Worm (Caenorhabditis elegans): Measurements from ENCODE around the gene spe-39.
A peak's percentile ranks its signal among the peaks of the same experiment; 100 is the strongest.

The spe-39 gene

DNA sequence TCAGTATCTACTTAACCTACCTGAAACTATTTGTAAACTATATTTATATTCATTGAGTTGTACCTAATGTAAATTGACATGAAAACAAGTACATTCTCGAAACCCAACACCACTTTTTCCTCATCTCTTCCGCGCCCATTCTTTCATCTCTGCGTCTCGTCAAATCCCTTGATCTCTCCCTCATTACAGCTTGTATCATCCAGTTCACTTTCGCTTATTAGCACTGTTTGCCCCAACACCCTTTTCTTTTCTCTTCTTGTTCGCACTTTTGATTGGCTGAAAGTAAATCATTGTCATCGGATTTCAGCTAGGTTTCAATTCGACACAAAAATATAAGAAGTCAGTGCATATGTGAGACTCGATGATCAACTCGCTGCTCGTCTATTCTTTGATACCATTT, 40.5 kb upstream of the spe-39 start, which contains the start of gene T25F10.3:
T25F10.3 (plus strand) TSS at position 308 of the 400 bp plus-strand sequence.
- no peak for TF ChIP-seq eor-1 (tag; optimal IDR thresholded peaks at IDR 0.05)
- TF ChIP-seq nhr-25 (tag; optimal IDR thresholded peaks at IDR 0.05), result peak; percentile 41

DNA sequence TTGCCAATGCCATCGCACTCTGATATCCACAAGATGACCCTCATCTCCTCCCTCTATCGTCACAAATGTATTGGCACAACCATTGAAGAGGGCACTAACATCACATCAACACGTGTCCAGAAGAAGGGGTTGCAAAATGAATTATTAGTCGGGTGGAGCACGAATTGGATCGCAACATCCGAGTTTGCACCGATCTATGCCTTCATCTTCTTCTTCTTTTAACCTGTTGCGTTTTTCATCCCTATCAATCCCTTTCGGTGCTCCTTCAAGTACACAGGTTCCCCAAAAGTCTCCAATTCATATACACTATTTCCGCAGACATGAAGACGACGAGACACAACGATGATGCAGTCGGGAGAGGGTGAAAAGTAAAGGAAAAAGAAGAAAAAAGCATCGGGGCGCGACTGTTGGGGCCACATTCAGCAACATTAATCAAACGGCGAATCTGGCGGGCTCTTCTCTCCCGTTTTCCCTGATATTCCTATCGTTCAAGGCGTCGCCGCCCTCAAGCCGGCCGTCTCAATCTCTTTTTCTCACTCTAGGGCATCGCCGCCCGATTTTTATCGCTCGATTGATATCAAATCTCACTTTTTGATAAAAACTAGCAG, 33.7 kb upstream of the spe-39 start:
- TF ChIP-seq unc-62 (GFP tag; optimal IDR thresholded peaks at IDR 0.05), result no peak
- TF ChIP-seq elt-1 (tag; optimal IDR thresholded peaks at IDR 0.05), result no peak
- TF ChIP-seq tbx-2 (tag; optimal IDR thresholded peaks at IDR 0.05), result no peak
- TF ChIP-seq unc-39 (tag; optimal IDR thresholded peaks at IDR 0.05), result no peak

DNA sequence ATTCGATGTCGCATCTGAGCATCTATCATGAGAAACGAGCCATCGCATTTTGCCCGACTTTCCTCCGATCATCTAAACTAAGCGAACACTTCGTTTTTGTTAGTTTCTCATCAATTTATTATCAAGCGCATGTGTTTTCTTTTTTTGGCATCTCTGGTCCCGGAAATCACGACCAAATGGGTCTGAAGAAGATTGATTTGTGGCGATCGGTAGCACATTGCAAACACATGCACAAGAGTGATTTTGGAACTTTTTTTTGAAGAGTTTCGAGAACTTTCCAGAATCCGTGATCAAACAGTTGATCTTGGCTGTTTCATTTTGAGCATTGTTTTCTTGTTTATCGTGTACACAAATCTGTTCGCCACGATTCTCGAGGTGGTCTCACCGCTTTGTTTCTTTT, 32.0 kb upstream of the spe-39 start:
- no peak for TF ChIP-seq lin-39 (tag; optimal IDR thresholded peaks at IDR 0.05)
- no peak for TF ChIP-seq pqm-1 (tag; optimal IDR thresholded peaks at IDR 0.05)
- no peak for TF ChIP-seq daf-12 (tag; optimal IDR thresholded peaks at IDR 0.05)
- no peak for TF ChIP-seq fkh-10 (GFP tag; optimal IDR thresholded peaks at IDR 0.05)
- no peak for TF ChIP-seq mml-1 (tag; optimal IDR thresholded peaks at IDR 0.05)
- no peak for TF ChIP-seq ceh-82 (tag; optimal IDR thresholded peaks at IDR 0.05)
- TF ChIP-seq nhr-12 (tag; optimal IDR thresholded peaks at IDR 0.05), result no peak
- TF ChIP-seq unc-62 (GFP tag; optimal IDR thresholded peaks at IDR 0.05), result no peak
- no peak for TF ChIP-seq ceh-28 (tag; optimal IDR thresholded peaks at IDR 0.05)
- no peak for TF ChIP-seq hmg-11 (tag; optimal IDR thresholded peaks at IDR 0.05)
- no peak for TF ChIP-seq zag-1 (tag; optimal IDR thresholded peaks at IDR 0.05)
- TF ChIP-seq fkh-2 (tag; optimal IDR thresholded peaks at IDR 0.05), result no peak

DNA sequence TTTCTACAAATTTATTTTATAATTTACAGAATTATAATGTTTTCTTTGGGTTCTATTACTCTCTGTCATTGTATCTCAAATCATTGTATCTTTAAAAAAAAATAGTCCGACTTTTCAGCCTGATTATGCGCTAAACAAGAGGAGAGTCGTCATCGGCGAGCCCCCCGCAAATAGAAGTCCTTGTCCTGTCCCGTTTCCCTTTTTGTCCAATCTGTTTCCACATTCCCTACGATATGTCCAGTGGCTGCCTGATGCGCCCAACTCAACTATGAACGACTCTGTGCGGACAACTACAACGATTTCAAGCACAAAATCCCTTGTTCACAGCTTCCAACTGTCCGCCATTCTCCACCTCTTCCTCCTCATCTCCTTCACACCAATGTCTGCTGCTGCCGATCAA, 27.2 kb upstream of the spe-39 start, which contains the start of gene dbl-1:
dbl-1 (plus strand) TSS at position 119 of the 400 bp plus-strand sequence.
- no peak for TF ChIP-seq ceh-16 (tag; optimal IDR thresholded peaks at IDR 0.05)
- no peak for TF ChIP-seq hmg-11 (tag; optimal IDR thresholded peaks at IDR 0.05)
- TF ChIP-seq nhr-12 (tag; optimal IDR thresholded peaks at IDR 0.05), result no peak
- TF ChIP-seq mml-1 (tag; optimal IDR thresholded peaks at IDR 0.05), result no peak
- TF ChIP-seq ceh-82 (tag; optimal IDR thresholded peaks at IDR 0.05), result no peak
- no peak for TF ChIP-seq egl-5 (tag; optimal IDR thresholded peaks at IDR 0.05)
- no peak for TF ChIP-seq ztf-11 (tag; optimal IDR thresholded peaks at IDR 0.05)
- TF ChIP-seq nhr-11 (tag; optimal IDR thresholded peaks at IDR 0.05), result no peak
- no peak for TF ChIP-seq fos-1 (tag; optimal IDR thresholded peaks at IDR 0.05)
- no peak for TF ChIP-seq unc-62 (GFP tag; optimal IDR thresholded peaks at IDR 0.05)
- no peak for TF ChIP-seq fkh-2 (tag; optimal IDR thresholded peaks at IDR 0.05)
- TF ChIP-seq ztf-4 (tag; optimal IDR thresholded peaks at IDR 0.05), result no peak
- TF ChIP-seq mdl-1 (tag; optimal IDR thresholded peaks at IDR 0.05), result no peak
- TF ChIP-seq lsy-12 (tag; optimal IDR thresholded peaks at IDR 0.05), result no peak
- no peak for TF ChIP-seq elt-1 (tag; optimal IDR thresholded peaks at IDR 0.05)
- no peak for TF ChIP-seq ceh-28 (tag; optimal IDR thresholded peaks at IDR 0.05)
- no peak for TF ChIP-seq nhr-67 (tag; optimal IDR thresholded peaks at IDR 0.05)
- no peak for TF ChIP-seq fkh-10 (GFP tag; optimal IDR thresholded peaks at IDR 0.05)

DNA sequence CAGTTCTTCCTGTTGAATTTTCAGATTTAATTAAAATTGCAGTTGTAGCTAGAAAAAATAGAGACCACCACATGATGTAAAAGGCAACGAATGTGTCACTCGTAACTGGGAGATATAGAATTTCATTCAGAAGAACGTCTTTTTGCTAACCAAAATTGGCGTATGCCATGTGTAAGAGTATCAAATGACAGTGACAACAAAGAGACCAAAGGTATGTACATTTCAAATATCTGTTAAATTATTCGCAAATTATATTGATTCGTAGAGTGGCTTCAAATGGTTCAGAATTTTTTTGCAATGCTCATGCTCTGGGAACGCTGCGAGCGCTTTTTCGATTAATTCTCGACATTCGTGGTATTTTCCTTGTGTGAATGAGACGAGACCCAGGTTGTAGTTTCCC, 22.9 kb upstream of the spe-39 start, which contains the start of gene T25F10.4:
T25F10.4 (minus strand) TSS at position 101 of the 400 bp plus-strand sequence.
- no peak for TF ChIP-seq ztf-11 (tag; optimal IDR thresholded peaks at IDR 0.05)
- TF ChIP-seq skn-1 (tag; optimal IDR thresholded peaks at IDR 0.05), result no peak
- TF ChIP-seq ama-1 (optimal IDR thresholded peaks at IDR 0.05), result no peak
- TF ChIP-seq lsy-12 (tag; optimal IDR thresholded peaks at IDR 0.05), result no peak
- TF ChIP-seq egl-27 (tag; optimal IDR thresholded peaks at IDR 0.05), result no peak
- TF ChIP-seq elt-1 (tag; optimal IDR thresholded peaks at IDR 0.05), result no peak
- TF ChIP-seq jun-1 (tag; optimal IDR thresholded peaks at IDR 0.05), result no peak
- no peak for TF ChIP-seq ztf-4 (tag; optimal IDR thresholded peaks at IDR 0.05)
- TF ChIP-seq nhr-77 (tag; optimal IDR thresholded peaks at IDR 0.05), result no peak
- no peak for TF ChIP-seq daf-12 (tag; optimal IDR thresholded peaks at IDR 0.05)
- TF ChIP-seq nhr-23 (tag; optimal IDR thresholded peaks at IDR 0.05), result no peak
- TF ChIP-seq nhr-12 (tag; optimal IDR thresholded peaks at IDR 0.05), result no peak
- TF ChIP-seq hmg-11 (tag; optimal IDR thresholded peaks at IDR 0.05), result no peak
- no peak for TF ChIP-seq elt-2 (tag; optimal IDR thresholded peaks at IDR 0.05)
- TF ChIP-seq fos-1 (tag; optimal IDR thresholded peaks at IDR 0.05), result no peak
- TF ChIP-seq egl-5 (tag; optimal IDR thresholded peaks at IDR 0.05), result no peak
- no peak for TF ChIP-seq pqm-1 (tag; optimal IDR thresholded peaks at IDR 0.05)
- no peak for TF ChIP-seq fkh-2 (tag; optimal IDR thresholded peaks at IDR 0.05)
